Worm (Caenorhabditis elegans) whole organism, L3 larva: ENCODE data around the gene nlp-5.

Experiments used
- fkh-10 ChIP-seq: sonication (generic microtip); optimal IDR thresholded peaks from 2 replicates; lab custom pipeline; 2017; ENCODE audit warnings: missing biosample characterization, missing genetic modification reagents, missing genetic modification characterization
- jun-1 ChIP-seq: fragments of 150-350 bp; optimal IDR thresholded peaks from 2 replicates; lab custom pipeline; 2014; ENCODE audit warnings: missing biosample characterization, missing genetic modification reagents, missing genetic modification characterization
- lin-15B ChIP-seq: fragments of 150-350 bp; optimal IDR thresholded peaks from 2 replicates; lab custom pipeline; 2014; ENCODE audit warnings: missing biosample characterization, missing genetic modification characterization
- nhr-237 ChIP-seq: fragments of 150-350 bp; optimal IDR thresholded peaks from 2 replicates; lab custom pipeline; 2014; ENCODE audit warnings: missing biosample characterization, missing genetic modification characterization
- ztf-11 ChIP-seq: fragments of 150-350 bp; optimal IDR thresholded peaks from 2 replicates; lab custom pipeline; 2014; ENCODE audit warnings: missing biosample characterization, missing genetic modification characterization

ce11 chrII:8214367-8214766 is 23.9 kb upstream of the nlp-5 start, which contains the start of gene M110.10:
- TF ChIP-seq jun-1 (tag; lab: Kevin White, UChicago) (no peak), lin-15B (tag; lab: Kevin White, UChicago) (no peak), ztf-11 (no peak), nhr-237 (no peak), fkh-10 (GFP tag; lab: Kevin White, UChicago) (no peak)
